Worm (Caenorhabditis elegans) whole organism, L2 larva: ENCODE data around the gene srv-13.
A peak's percentile ranks its signal among the peaks of the same experiment; 100 is the strongest.

Source experiments
- C34F6.9 ChIP-seq: fragments of 150-350 bp; optimal IDR thresholded peaks from 2 replicates; lab custom pipeline; 2014; ENCODE audit warnings: missing biosample characterization, missing genetic modification characterization
- F13H6.1 ChIP-seq: sonication (generic microtip); optimal IDR thresholded peaks from 2 replicates; lab custom pipeline; 2016; ENCODE audit warnings: missing genetic modification characterization, missing compliant biosample characterization
- R02D3.7 ChIP-seq: fragments of 150-350 bp; optimal IDR thresholded peaks from 2 replicates; lab custom pipeline; 2014; ENCODE audit warnings: missing biosample characterization, missing genetic modification characterization
- ZK546.5 ChIP-seq: sonication (generic microtip); optimal IDR thresholded peaks from 2 replicates; lab custom pipeline; 2017; ENCODE audit warnings: missing biosample characterization, missing genetic modification characterization
- aly-2 ChIP-seq: fragments of 150-350 bp; optimal IDR thresholded peaks from 2 replicates; lab custom pipeline; 2014; ENCODE audit warnings: missing biosample characterization, missing genetic modification characterization
- blmp-1 ChIP-seq: sonication (generic microtip); optimal IDR thresholded peaks from 2 replicates; lab custom pipeline; 2017; ENCODE audit warnings: missing genetic modification characterization, mild to moderate bottlenecking, missing compliant biosample characterization, antibody characterized with exemption, moderate library complexity; ENCODE audit not compliant: insufficient read depth
- ceh-82 ChIP-seq: fragments of 150-350 bp; optimal IDR thresholded peaks from 2 replicates; lab custom pipeline; 2014; ENCODE audit warnings: missing biosample characterization, missing genetic modification characterization
- crh-2 ChIP-seq: sonication (generic microtip); optimal IDR thresholded peaks from 2 replicates; lab custom pipeline; 2017; ENCODE audit warnings: missing biosample characterization, missing genetic modification characterization
- dmd-4 ChIP-seq: sonication (generic microtip); optimal IDR thresholded peaks from 2 replicates; lab custom pipeline; 2017; ENCODE audit warnings: missing biosample characterization, missing genetic modification characterization
- egl-27 ChIP-seq: sonication (generic microtip); optimal IDR thresholded peaks from 3 replicates; lab custom pipeline; 2017; ENCODE audit warnings: missing biosample characterization, missing genetic modification reagents, missing genetic modification characterization
- elt-3 ChIP-seq: sonication (generic microtip); optimal IDR thresholded peaks from 2 replicates; lab custom pipeline; 2017; ENCODE audit warnings: missing biosample characterization, missing genetic modification characterization
- fos-1 ChIP-seq: fragments of 150-350 bp; optimal IDR thresholded peaks from 2 replicates; lab custom pipeline; 2014; ENCODE audit warnings: missing biosample characterization, missing genetic modification characterization
- gmeb-1 ChIP-seq: fragments of 150-350 bp; optimal IDR thresholded peaks from 2 replicates; lab custom pipeline; 2014; ENCODE audit warnings: missing biosample characterization, missing genetic modification characterization
- lin-11 ChIP-seq: fragments of 150-350 bp; sonication (generic microtip); optimal IDR thresholded peaks from 2 replicates; lab custom pipeline; 2014; ENCODE audit warnings: missing biosample characterization, missing genetic modification characterization, inconsistent platforms, mixed read lengths
- lin-13 ChIP-seq: fragments of 150-350 bp; optimal IDR thresholded peaks from 2 replicates; lab custom pipeline; 2014; ENCODE audit warnings: missing biosample characterization, missing genetic modification reagents, missing genetic modification characterization
- lin-39 ChIP-seq: fragments of 150-350 bp; optimal IDR thresholded peaks from 2 replicates; lab custom pipeline; 2014; ENCODE audit warnings: missing biosample characterization, missing genetic modification reagents, missing genetic modification characterization
- lsy-2 ChIP-seq, 2 experiments: fragments of 150-350 bp in 1 of 2; sonication (generic microtip) in 1 of 2; optimal IDR thresholded peaks; 2 replicates each; lab custom pipeline; 2014 to 2017; ENCODE audit warnings: missing biosample characterization in 2 of 2, missing genetic modification characterization in 2 of 2
- mab-5 ChIP-seq: fragments of 150-350 bp; optimal IDR thresholded peaks from 2 replicates; lab custom pipeline; 2014; ENCODE audit warnings: missing biosample characterization, missing genetic modification characterization
- mbf-1 ChIP-seq: sonication (generic microtip); optimal IDR thresholded peaks from 2 replicates; lab custom pipeline; 2017; ENCODE audit warnings: missing biosample characterization, missing genetic modification characterization
- nhr-11 ChIP-seq: fragments of 150-350 bp; optimal IDR thresholded peaks from 2 replicates; lab custom pipeline; 2014; ENCODE audit warnings: missing biosample characterization, missing genetic modification characterization
- nhr-129 ChIP-seq: fragments of 150-350 bp; optimal IDR thresholded peaks from 2 replicates; lab custom pipeline; 2014; ENCODE audit warnings: missing biosample characterization, missing genetic modification characterization
- nhr-21 ChIP-seq: fragments of 150-350 bp; optimal IDR thresholded peaks from 2 replicates; lab custom pipeline; 2014; ENCODE audit warnings: missing biosample characterization, missing genetic modification characterization
- nhr-23 ChIP-seq: fragments of 150-350 bp; optimal IDR thresholded peaks from 2 replicates; lab custom pipeline; 2014; ENCODE audit warnings: missing biosample characterization, missing genetic modification reagents, missing genetic modification characterization
- nhr-237 ChIP-seq: fragments of 150-350 bp; optimal IDR thresholded peaks from 2 replicates; lab custom pipeline; 2014; ENCODE audit warnings: missing biosample characterization, missing genetic modification characterization
- nhr-25 ChIP-seq: fragments of 150-350 bp; sonication (generic microtip); optimal IDR thresholded peaks from 3 replicates; lab custom pipeline; 2014; ENCODE audit warnings: missing biosample characterization, missing genetic modification characterization
- nhr-6 ChIP-seq: fragments of 150-350 bp; optimal IDR thresholded peaks from 2 replicates; lab custom pipeline; 2014; ENCODE audit warnings: missing biosample characterization, missing genetic modification characterization
- sem-4 ChIP-seq: fragments of 150-350 bp; optimal IDR thresholded peaks from 2 replicates; lab custom pipeline; 2014; ENCODE audit warnings: missing biosample characterization, missing genetic modification reagents, missing genetic modification characterization
- skn-1 ChIP-seq: sonication (generic microtip); optimal IDR thresholded peaks from 2 replicates; lab custom pipeline; 2017; ENCODE audit warnings: missing biosample characterization, missing genetic modification characterization
- sma-3 ChIP-seq: sonication (generic microtip); optimal IDR thresholded peaks from 2 replicates; lab custom pipeline; 2016; ENCODE audit warnings: missing genetic modification reagents, missing genetic modification characterization, missing compliant biosample characterization
- sma-9 ChIP-seq, 2 experiments: fragments of 150-350 bp in 1 of 2; sonication (generic microtip) in 1 of 2; optimal IDR thresholded peaks; 2 replicates each; lab custom pipeline; 2014 to 2016; ENCODE audit warnings: missing genetic modification characterization in 2 of 2, mild to moderate bottlenecking in 1 of 2, missing biosample characterization in 1 of 2, missing compliant biosample characterization in 1 of 2, missing genetic modification reagents in 1 of 2, moderate library complexity in 1 of 2
- snpc-4 ChIP-seq: fragments of 150-350 bp; optimal IDR thresholded peaks from 2 replicates; lab custom pipeline; 2014; ENCODE audit warnings: missing biosample characterization, missing genetic modification characterization
- unc-39 ChIP-seq: fragments of 150-350 bp; optimal IDR thresholded peaks from 2 replicates; lab custom pipeline; 2014; ENCODE audit warnings: missing biosample characterization, missing genetic modification characterization
- unc-55 ChIP-seq: fragments of 150-350 bp; sonication (generic microtip); optimal IDR thresholded peaks from 3 replicates; lab custom pipeline; 2014; ENCODE audit warnings: missing biosample characterization, missing genetic modification reagents, missing genetic modification characterization
- zag-1 ChIP-seq: fragments of 150-350 bp; optimal IDR thresholded peaks from 2 replicates; lab custom pipeline; 2014; ENCODE audit warnings: missing biosample characterization, missing genetic modification characterization
- ztf-11 ChIP-seq: sonication (generic microtip); optimal IDR thresholded peaks from 2 replicates; lab custom pipeline; 2017; ENCODE audit warnings: missing biosample characterization, missing genetic modification characterization
- ztf-4 ChIP-seq: fragments of 150-350 bp; optimal IDR thresholded peaks from 2 replicates; lab custom pipeline; 2014; ENCODE audit warnings: missing biosample characterization, missing genetic modification characterization

srv-13 gene

ce11 chrIV:6415149-6415548 is 10.2 kb downstream of the srv-13 start, which contains the start of gene exos-2:
TSS of gene exos-2 (plus strand) at chrIV:6415478.
- TF ChIP-seq F13H6.1: peak; percentile 2
- TF ChIP-seq nhr-129 (tag; lab: Kevin White, UChicago): peak; percentile 73
- TF ChIP-seq ztf-4 (tag; lab: Kevin White, UChicago): no peak
- TF ChIP-seq crh-2 (tag; lab: Kevin White, UChicago): peak; percentile 61
- TF ChIP-seq gmeb-1 (tag; lab: Kevin White, UChicago): peak; percentile 96
- peak; percentile 83 for TF ChIP-seq unc-55
- no peak for TF ChIP-seq nhr-25 (tag; lab: Kevin White, UChicago)
- TF ChIP-seq lin-11 (tag; lab: Kevin White, UChicago): peak; percentile 1
- TF ChIP-seq sma-3 (GFP tag; lab: Kevin White, UChicago): peak; percentile 29
- no peak for TF ChIP-seq zag-1 (tag; lab: Kevin White, UChicago)
- peak; percentile 11 for TF ChIP-seq snpc-4 (tag; lab: Kevin White, UChicago)
- peak; percentile 99 for TF ChIP-seq R02D3.7 (tag; lab: Kevin White, UChicago)
- TF ChIP-seq nhr-21: peak; percentile 39
- peak; percentile 60 for TF ChIP-seq C34F6.9 (tag; lab: Kevin White, UChicago)
- TF ChIP-seq nhr-23 (tag; lab: Kevin White, UChicago): no peak
- TF ChIP-seq nhr-6 (tag; lab: Kevin White, UChicago): peak; percentile 37
- TF ChIP-seq ZK546.5 (tag; lab: Kevin White, UChicago): peak; percentile 14
- TF ChIP-seq sma-9 (GFP tag; optimal IDR thresholded peaks at IDR 0.05; lab: Kevin White, UChicago): peak; percentile 69
- no peak for TF ChIP-seq sma-9 (tag; optimal IDR thresholded peaks at IDR 0.05; lab: Kevin White, UChicago)
- no peak for TF ChIP-seq skn-1
- no peak for TF ChIP-seq ceh-82

- TF ChIP-seq R02D3.7 (tag; lab: Kevin White, UChicago): no peak
- TF ChIP-seq elt-3: no peak
- no peak for TF ChIP-seq lin-39 (tag; lab: Kevin White, UChicago)
- TF ChIP-seq skn-1: no peak
- no peak for TF ChIP-seq fos-1 (tag; lab: Kevin White, UChicago)
- no peak for TF ChIP-seq mab-5 (tag; lab: Kevin White, UChicago)
- TF ChIP-seq blmp-1 (tag; lab: Kevin White, UChicago): no peak
- no peak for TF ChIP-seq aly-2 (tag; lab: Kevin White, UChicago)
- no peak for TF ChIP-seq mbf-1 (tag; lab: Kevin White, UChicago)
- TF ChIP-seq ztf-4 (tag; lab: Kevin White, UChicago): no peak
- TF ChIP-seq ceh-82: no peak
- TF ChIP-seq lin-13: no peak
- no peak for TF ChIP-seq nhr-237 (tag; lab: Kevin White, UChicago)
- no peak for TF ChIP-seq unc-39
- TF ChIP-seq ztf-11 (tag; lab: Kevin White, UChicago): no peak
Observed at ce11 chrIV:6416553-6416952, 11.6 kb downstream of the srv-13 start, which contains the start of gene Y73B6BL.22. TSS of gene Y73B6BL.22 (minus strand) at chrIV:6416653.

ce11 chrIV:6417612-6418011 is 12.6 kb downstream of the srv-13 start:
- TF ChIP-seq blmp-1 (tag; lab: Kevin White, UChicago) (no peak), nhr-11 (tag; lab: Kevin White, UChicago) (no peak), snpc-4 (tag; lab: Kevin White, UChicago) (no peak), mab-5 (tag; lab: Kevin White, UChicago) (no peak), mbf-1 (tag; lab: Kevin White, UChicago) (no peak)

ce11 chrIV:6419031-6419582 is 14.1 kb downstream of the srv-13 start, which contains the start of the genes Y73B6BL.23 and htp-2:
TSS of gene Y73B6BL.23 (minus strand) at chrIV:6419081.
TSS of gene htp-2 (plus strand) at chrIV:6419522.
- no peak for TF ChIP-seq unc-55
- no peak for TF ChIP-seq lsy-2 (tag; optimal IDR thresholded peaks at IDR 0.05; lab: Kevin White, UChicago)
- no peak for TF ChIP-seq nhr-25 (tag; lab: Kevin White, UChicago)
- no peak for TF ChIP-seq zag-1 (tag; lab: Kevin White, UChicago)
- TF ChIP-seq sem-4: no peak
- TF ChIP-seq sma-9 (GFP tag; optimal IDR thresholded peaks at IDR 0.05; lab: Kevin White, UChicago): no peak
- TF ChIP-seq sma-9 (tag; optimal IDR thresholded peaks at IDR 0.05; lab: Kevin White, UChicago): no peak
- no peak for TF ChIP-seq mbf-1 (tag; lab: Kevin White, UChicago)
- no peak for TF ChIP-seq dmd-4 (tag; lab: Kevin White, UChicago)
- no peak for TF ChIP-seq egl-27 (tag; lab: Kevin White, UChicago)
- TF ChIP-seq, all 48 proteins: peak for 0
